Worm (Caenorhabditis elegans) whole organism, L2 larva: ENCODE measurements around the gene slc-17.8.

Source experiments
- alr-1 ChIP-seq: fragments of 150-350 bp; optimal IDR thresholded peaks from 2 replicates; lab custom pipeline; 2014; ENCODE audit warnings: missing biosample characterization, missing genetic modification characterization
- dmd-4 ChIP-seq: sonication (generic microtip); optimal IDR thresholded peaks from 2 replicates; lab custom pipeline; 2017; ENCODE audit warnings: missing biosample characterization, missing genetic modification characterization
- egl-27 ChIP-seq: sonication (generic microtip); optimal IDR thresholded peaks from 3 replicates; lab custom pipeline; 2017; ENCODE audit warnings: missing biosample characterization, missing genetic modification reagents, missing genetic modification characterization
- nhr-10 ChIP-seq: sonication (generic microtip); optimal IDR thresholded peaks from 2 replicates; lab custom pipeline; 2017; ENCODE audit warnings: missing biosample characterization, missing genetic modification characterization
- nhr-237 ChIP-seq: fragments of 150-350 bp; optimal IDR thresholded peaks from 2 replicates; lab custom pipeline; 2014; ENCODE audit warnings: missing biosample characterization, missing genetic modification characterization
- nhr-77 ChIP-seq: fragments of 150-350 bp; optimal IDR thresholded peaks from 2 replicates; lab custom pipeline; 2014; ENCODE audit warnings: missing biosample characterization, missing genetic modification characterization
- skn-1 ChIP-seq: sonication (generic microtip); optimal IDR thresholded peaks from 2 replicates; lab custom pipeline; 2017; ENCODE audit warnings: missing biosample characterization, missing genetic modification characterization
- snpc-4 ChIP-seq: fragments of 150-350 bp; optimal IDR thresholded peaks from 2 replicates; lab custom pipeline; 2014; ENCODE audit warnings: missing biosample characterization, missing genetic modification characterization
- unc-62 ChIP-seq: fragments of 150-350 bp; optimal IDR thresholded peaks from 2 replicates; lab custom pipeline; 2014; ENCODE audit warnings: missing biosample characterization, missing genetic modification reagents, missing genetic modification characterization
- ztf-11 ChIP-seq: sonication (generic microtip); optimal IDR thresholded peaks from 2 replicates; lab custom pipeline; 2017; ENCODE audit warnings: missing biosample characterization, missing genetic modification characterization

DNA sequence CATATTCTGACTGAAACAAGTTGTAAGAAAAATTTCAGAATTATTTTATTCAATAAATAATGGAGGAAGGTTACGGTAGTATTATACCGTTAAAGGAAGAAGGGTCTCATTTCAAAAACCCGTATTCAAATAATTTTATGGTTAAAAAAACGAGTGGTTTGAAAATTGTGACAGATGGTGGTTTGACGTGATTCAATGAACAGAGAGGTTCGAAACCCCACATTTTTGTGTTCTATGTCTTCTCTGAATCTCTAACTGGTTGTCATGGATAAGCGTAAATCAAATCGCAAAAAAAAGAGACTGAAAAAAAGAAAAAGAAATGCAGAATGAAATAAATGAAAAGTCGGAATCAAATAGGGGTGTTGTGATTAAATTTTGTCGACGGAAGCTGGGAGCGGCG lies 38.1 kb downstream of the slc-17.8 start, which contains the start of gene ZK994.6:
- TF ChIP-seq nhr-237 (no peak), skn-1 (tag; lab: Kevin White, UChicago) (no peak), dmd-4 (tag; lab: Kevin White, UChicago) (no peak), egl-27 (no peak), nhr-77 (tag; lab: Kevin White, UChicago) (no peak), snpc-4 (tag; lab: Kevin White, UChicago) (no peak), alr-1 (no peak), ztf-11 (tag; lab: Kevin White, UChicago) (no peak), unc-62 (GFP tag; lab: Kevin White, UChicago) (no peak), nhr-10 (no peak)
